Worm (Caenorhabditis elegans) whole organism, L1 larva: ENCODE data around the gene Y82E9BR.17.

Experiments used
- efl-1 ChIP-seq, 4 experiments: fragments of 150-350 bp; optimal IDR thresholded peaks in 3 of 4; peaks in 1 of 4; 1 replicate in 1 of 4; 2 replicates in 3 of 4; lab custom pipeline; 2014; ENCODE audit warnings: missing biosample characterization in 2 of 4, missing genetic modification characterization in 2 of 4, missing genetic modification reagents in 2 of 4
- egl-27 ChIP-seq, 2 experiments: fragments of 150-350 bp in 1 of 2; sonication (generic microtip); optimal IDR thresholded peaks; 3 replicates each; lab custom pipeline; 2017 to 2018; ENCODE audit warnings: missing biosample characterization in 2 of 2, missing genetic modification characterization in 2 of 2, missing genetic modification reagents in 2 of 2
- fos-1 ChIP-seq: fragments of 150-350 bp; optimal IDR thresholded peaks from 2 replicates; lab custom pipeline; 2014; ENCODE audit warnings: missing biosample characterization, missing genetic modification characterization

- TF ChIP-seq efl-1 (optimal IDR thresholded peaks at IDR 0.05; lab: Kevin White, UChicago) (peak; percentile 10 to 13), efl-1 (GFP tag; optimal IDR thresholded peaks at IDR 0.05 in 1 of 2; lab: Kevin White, UChicago) (peak in 1 of 2 experiments; percentile 92), fos-1 (tag; lab: Kevin White, UChicago) (peak; percentile 35), egl-27 (tag; optimal IDR thresholded peaks at IDR 0.05; lab: Kevin White, UChicago) (no peak)
Observed at ce11 chrIII:1419700-1420356, 35.7 kb downstream of the Y82E9BR.17 start.
